Fruit fly (Drosophila melanogaster) whole organism, embryonic: Measurements from ENCODE around the gene CG10993.

Experiments used
- Aef1 ChIP-seq: fragments of 200-800 bp; sonication (Bioruptor generic); IDR thresholded peaks from 3 replicates; pipeline ENCODE4 v1.3.6; 2022; ENCODE audit warnings: missing biosample characterization, missing genetic modification characterization
- CG11085 ChIP-seq: fragments of 200-800 bp; sonication (Bioruptor generic); IDR thresholded peaks from 2 replicates; pipeline ENCODE4 v1.3.6; 2022; ENCODE audit warnings: missing biosample characterization, missing genetic modification characterization
- CG13296 ChIP-seq: fragments of 200-800 bp; sonication (Bioruptor generic); optimal IDR thresholded peaks from 3 replicates; lab custom pipeline; 2018; ENCODE audit warnings: missing biosample characterization, mild to moderate bottlenecking, missing genetic modification characterization
- CG16815 ChIP-seq: fragments of 200-800 bp; sonication (Bioruptor generic); optimal IDR thresholded peaks from 3 replicates; lab custom pipeline; 2017; ENCODE audit warnings: missing biosample characterization, mild to moderate bottlenecking, missing genetic modification characterization
- CG17186 ChIP-seq: fragments of 200-800 bp; sonication (Bioruptor generic); optimal IDR thresholded peaks from 3 replicates; lab custom pipeline; 2017; ENCODE audit warnings: missing biosample characterization, missing genetic modification reagents, missing genetic modification characterization
- CG17568 ChIP-seq: fragments of 200-800 bp; sonication (Bioruptor generic); optimal IDR thresholded peaks from 2 replicates; lab custom pipeline; 2018; ENCODE audit warnings: missing biosample characterization, mild to moderate bottlenecking, missing genetic modification characterization, moderate library complexity
- CG18619 ChIP-seq: fragments of 200-800 bp; sonication (Bioruptor generic); optimal IDR thresholded peaks from 3 replicates; lab custom pipeline; 2017; ENCODE audit warnings: missing biosample characterization, mild to moderate bottlenecking, missing genetic modification characterization
- CG30020 ChIP-seq: fragments of 200-800 bp; optimal IDR thresholded peaks from 2 replicates; lab custom pipeline; 2019; ENCODE audit warnings: missing biosample characterization, mild to moderate bottlenecking, missing genetic modification characterization, moderate library complexity
- CG32772 ChIP-seq: fragments of 200-800 bp; sonication (Bioruptor generic); IDR thresholded peaks from 2 replicates; pipeline ENCODE4 v1.3.6; 2022; ENCODE audit warnings: missing biosample characterization, missing genetic modification characterization
- CG3847 ChIP-seq: fragments of 200-800 bp; sonication (Bioruptor generic); IDR thresholded peaks from 2 replicates; pipeline ENCODE4 v1.3.6; 2022; ENCODE audit warnings: missing biosample characterization, missing genetic modification characterization
- CG4617 ChIP-seq: fragments of 200-800 bp; sonication (Bioruptor generic); optimal IDR thresholded peaks from 3 replicates; lab custom pipeline; 2016; ENCODE audit warnings: missing biosample characterization, missing genetic modification characterization, borderline replicate concordance
- CG4854 ChIP-seq: fragments of 200-800 bp; sonication (Bioruptor generic); optimal IDR thresholded peaks from 2 replicates; lab custom pipeline; 2016; ENCODE audit warnings: missing biosample characterization, missing genetic modification characterization, inconsistent platforms
- CG5180 ChIP-seq: fragments of 200-800 bp; sonication (Bioruptor generic); optimal IDR thresholded peaks from 3 replicates; lab custom pipeline; 2017; ENCODE audit warnings: missing biosample characterization, missing genetic modification characterization, mild to moderate bottlenecking, moderate library complexity, missing genetic modification reagents
- CG7928 ChIP-seq: fragments of 200-800 bp; sonication (Bioruptor generic); optimal IDR thresholded peaks from 2 replicates; lab custom pipeline; 2017; ENCODE audit warnings: missing biosample characterization, mild to moderate bottlenecking, missing genetic modification characterization
- CG8359 ChIP-seq: fragments of 200-800 bp; sonication (Bioruptor generic); optimal IDR thresholded peaks from 2 replicates; lab custom pipeline; 2017; ENCODE audit warnings: missing biosample characterization, mild to moderate bottlenecking, missing genetic modification characterization, borderline replicate concordance
- Dip3 ChIP-seq: fragments of 200-800 bp; sonication (Bioruptor generic); optimal IDR thresholded peaks from 3 replicates; lab custom pipeline; 2016; ENCODE audit warnings: missing biosample characterization, missing genetic modification characterization
- Drgx ChIP-seq: fragments of 200-800 bp; sonication (Bioruptor generic); IDR thresholded peaks from 2 replicates; pipeline ENCODE4 v1.3.6; 2022; ENCODE audit warnings: missing biosample characterization, missing genetic modification characterization
- E2f1 ChIP-seq: fragments of 200-800 bp; sonication (Bioruptor generic); IDR thresholded peaks from 2 replicates; pipeline ENCODE4 v1.3.6; 2022; ENCODE audit warnings: missing biosample characterization, missing genetic modification characterization
- Fer2 ChIP-seq: fragments of 200-800 bp; sonication (Bioruptor generic); optimal IDR thresholded peaks from 2 replicates; lab custom pipeline; 2018; ENCODE audit warnings: missing biosample characterization, mild to moderate bottlenecking, missing genetic modification characterization, moderate library complexity
- HHEX ChIP-seq: fragments of 200-800 bp; sonication (Bioruptor generic); optimal IDR thresholded peaks from 3 replicates; lab custom pipeline; 2017; ENCODE audit warnings: missing biosample characterization, mild to moderate bottlenecking, missing genetic modification characterization, missing genetic modification reagents
- Hr51 ChIP-seq, 2 experiments: fragments of 200-800 bp; sonication (Bioruptor generic); optimal IDR thresholded peaks; 2 replicates in 1 of 2; 3 replicates in 1 of 2; lab custom pipeline; 2016 to 2018; ENCODE audit warnings: missing biosample characterization in 2 of 2, missing genetic modification characterization in 2 of 2, mild to moderate bottlenecking in 1 of 2, moderate library complexity in 1 of 2
- Myb ChIP-seq: fragments of 200-800 bp; sonication (Bioruptor generic); optimal IDR thresholded peaks from 2 replicates; lab custom pipeline; 2016; ENCODE audit warnings: missing biosample characterization, missing genetic modification characterization
- NfI ChIP-seq: fragments of 200-800 bp; sonication (Bioruptor generic); optimal IDR thresholded peaks from 3 replicates; lab custom pipeline; 2018; ENCODE audit warnings: missing biosample characterization, mild to moderate bottlenecking, missing genetic modification characterization, moderate library complexity
- Taf1 ChIP-seq: fragments of 200-800 bp; sonication (Bioruptor generic); IDR thresholded peaks from 2 replicates; pipeline ENCODE4 v1.3.6; 2022; ENCODE audit warnings: missing biosample characterization, missing genetic modification characterization
- Trl ChIP-seq, 3 experiments: fragments of >200 bp in 2 of 3; fragments of 200-800 bp in 1 of 3; sonication (Bioruptor generic) in 1 of 3; optimal IDR thresholded peaks; 2 replicates in 1 of 3; 3 replicates in 2 of 3; lab custom pipeline; 2016 to 2017; ENCODE audit warnings: missing biosample characterization in 1 of 3, missing genetic modification characterization in 1 of 3
- cg ChIP-seq: fragments of 200-800 bp; sonication (Bioruptor generic); optimal IDR thresholded peaks from 3 replicates; lab custom pipeline; 2019; ENCODE audit warnings: missing biosample characterization, mild to moderate bottlenecking, missing genetic modification characterization, moderate library complexity
- chif ChIP-seq, 2 experiments: fragments of 200-800 bp; sonication (Bioruptor generic); optimal IDR thresholded peaks; 3 replicates each; lab custom pipeline; 2016; ENCODE audit warnings: missing biosample characterization in 2 of 2, missing genetic modification characterization in 2 of 2
- cwo ChIP-seq: fragments of 200-800 bp; sonication (Bioruptor generic); optimal IDR thresholded peaks from 3 replicates; lab custom pipeline; 2017; ENCODE audit warnings: missing biosample characterization, missing genetic modification characterization, mild to moderate bottlenecking, moderate library complexity, missing genetic modification reagents
- da ChIP-seq: fragments of 200-800 bp; sonication (Bioruptor generic); optimal IDR thresholded peaks from 2 replicates; lab custom pipeline; 2016; ENCODE audit warnings: missing biosample characterization, missing genetic modification characterization
- dimm ChIP-seq: fragments of 200-800 bp; sonication (Bioruptor generic); IDR thresholded peaks from 2 replicates; pipeline ENCODE4 v1.3.6; 2022; ENCODE audit warnings: missing biosample characterization, missing genetic modification characterization
- fd102C ChIP-seq: fragments of 200-800 bp; sonication (Bioruptor generic); optimal IDR thresholded peaks from 2 replicates; lab custom pipeline; 2018; ENCODE audit warnings: missing biosample characterization, mild to moderate bottlenecking, missing genetic modification characterization, moderate library complexity
- fd64A ChIP-seq: fragments of 200-800 bp; sonication (Bioruptor generic); optimal IDR thresholded peaks from 3 replicates; lab custom pipeline; 2018; ENCODE audit warnings: missing biosample characterization, mild to moderate bottlenecking, missing genetic modification characterization
- grau ChIP-seq: fragments of 200-800 bp; optimal IDR thresholded peaks from 3 replicates; lab custom pipeline; 2019; ENCODE audit warnings: missing biosample characterization, mild to moderate bottlenecking, missing genetic modification characterization, moderate library complexity
- hb ChIP-seq: fragments of 200-800 bp; sonication (Bioruptor generic); IDR thresholded peaks from 3 replicates; pipeline ENCODE4 v1.3.6; 2022; ENCODE audit warnings: missing biosample characterization, missing genetic modification characterization; ENCODE audit not compliant: partially characterized antibody
- kah ChIP-seq: fragments of 200-800 bp; sonication (Bioruptor generic); optimal IDR thresholded peaks from 2 replicates; lab custom pipeline; 2018; ENCODE audit warnings: missing biosample characterization, mild to moderate bottlenecking, missing genetic modification characterization
- knrl ChIP-seq: fragments of 200-800 bp; sonication (Bioruptor generic); IDR thresholded peaks from 3 replicates; pipeline ENCODE4 v1.3.6; 2022; ENCODE audit warnings: missing biosample characterization, missing genetic modification characterization; ENCODE audit not compliant: partially characterized antibody
- lov ChIP-seq, 2 experiments: fragments of 200-800 bp in 1 of 2; fragments of >200 bp in 1 of 2; sonication (Bioruptor generic) in 1 of 2; IDR thresholded peaks in 1 of 2; optimal IDR thresholded peaks in 1 of 2; 2 replicates in 1 of 2; 3 replicates in 1 of 2; pipeline versions ENCODE4 v1.3.6 to Lab custom; 2017 to 2022; ENCODE audit warnings: missing biosample characterization in 1 of 2, missing genetic modification characterization in 1 of 2
- pho ChIP-seq: fragments of 200-800 bp; sonication (Bioruptor generic); optimal IDR thresholded peaks from 2 replicates; lab custom pipeline; 2016; ENCODE audit warnings: missing biosample characterization, missing genetic modification characterization
- phol ChIP-seq: fragments of 200-800 bp; sonication (Bioruptor generic); optimal IDR thresholded peaks from 3 replicates; lab custom pipeline; 2018; ENCODE audit warnings: missing biosample characterization, mild to moderate bottlenecking, missing genetic modification characterization, moderate library complexity
- run ChIP-seq: fragments of 200-800 bp; sonication (Bioruptor generic); optimal IDR thresholded peaks from 3 replicates; lab custom pipeline; 2018; ENCODE audit warnings: missing biosample characterization, mild to moderate bottlenecking, missing genetic modification characterization
- sc ChIP-seq, 3 experiments: fragments of >200 bp in 2 of 3; fragments of 200-800 bp in 1 of 3; sonication (Bioruptor generic) in 1 of 3; optimal IDR thresholded peaks; 2 replicates in 2 of 3; 3 replicates in 1 of 3; lab custom pipeline; 2017; ENCODE audit warnings: mild to moderate bottlenecking in 1 of 3, missing biosample characterization in 1 of 3, missing genetic modification characterization in 1 of 3, missing genetic modification reagents in 1 of 3
- scrt ChIP-seq: fragments of 200-800 bp; sonication (Bioruptor generic); optimal IDR thresholded peaks from 2 replicates; lab custom pipeline; 2018; ENCODE audit warnings: missing biosample characterization, mild to moderate bottlenecking, missing genetic modification characterization, moderate library complexity
- sisA ChIP-seq: fragments of 200-800 bp; sonication (Bioruptor generic); IDR thresholded peaks from 2 replicates; pipeline ENCODE4 v1.3.6; 2022; ENCODE audit warnings: missing biosample characterization, missing genetic modification characterization
- tna ChIP-seq: fragments of 200-800 bp; sonication (Bioruptor generic); IDR thresholded peaks from 2 replicates; pipeline ENCODE4 v1.3.6; 2022; ENCODE audit warnings: missing biosample characterization, missing genetic modification characterization; ENCODE audit not compliant: partially characterized antibody
- ttk ChIP-seq: fragments of 200-800 bp; sonication (Bioruptor generic); IDR thresholded peaks from 2 replicates; pipeline ENCODE4 v2.1.2; 2022; ENCODE audit warnings: missing biosample characterization, missing genetic modification characterization
- vnd ChIP-seq: fragments of 200-800 bp; sonication (Bioruptor generic); IDR thresholded peaks from 3 replicates; pipeline ENCODE4 v1.3.6; 2022; ENCODE audit warnings: missing biosample characterization, missing genetic modification characterization; ENCODE audit not compliant: partially characterized antibody
- zfh2 ChIP-seq: fragments of 200-800 bp; sonication (Bioruptor generic); optimal IDR thresholded peaks from 2 replicates; lab custom pipeline; 2016; ENCODE audit warnings: missing biosample characterization, missing genetic modification characterization

The CG10993 gene

dm6 chrX:13815526-13816173 lies 24.7 kb upstream of the CG10993 start (continued):
- TF ChIP-seq CG17568 (no peak), CG4854 (no peak), cwo (peak; percentile 42), CG18619 (GFP tag; lab: Kevin White, UChicago) (peak; percentile 56), Aef1 (no peak; the same call in 2 of the 3 replicates), vnd (no peak), Fer2 (no peak), Myb (GFP tag; lab: Kevin White, UChicago) (no peak), E2f1 (GFP tag; lab: Robert Waterston, UW) (no peak), Trl (optimal IDR thresholded peaks at IDR 0.05; lab: Kevin White, UChicago) (no peak), Trl (GFP tag; optimal IDR thresholded peaks at IDR 0.05; lab: Kevin White, UChicago) (peak; percentile 44), CG16815 (GFP tag; lab: Kevin White, UChicago) (peak; percentile 30), knrl (GFP tag; lab: Robert Waterston, UW) (no peak), run (tag; lab: Kevin White, UChicago) (peak; percentile 42), fd64A (GFP tag; lab: Kevin White, UChicago) (no peak), CG7928 (GFP tag; lab: Kevin White, UChicago) (no peak), Dip3 (GFP tag; lab: Kevin White, UChicago) (peak; percentile 14), grau (tag; lab: Kevin White, UChicago) (peak; percentile 91), CG3847 (GFP tag; lab: Robert Waterston, UW) (peak; percentile 65), Drgx (peak; percentile 75), CG32772 (GFP tag; lab: Robert Waterston, UW) (peak; percentile 31; the same call in 1 of the 2 replicates), NfI (GFP tag; lab: Kevin White, UChicago) (peak; percentile 54), sisA (GFP tag; lab: Robert Waterston, UW) (peak; percentile 51), phol (tag; lab: Kevin White, UChicago) (peak; percentile 71), CG17186 (no peak), CG13296 (GFP tag; lab: Kevin White, UChicago) (peak; percentile 53), CG4617 (GFP tag; lab: Kevin White, UChicago) (no peak), cg (GFP tag; lab: Kevin White, UChicago) (no peak), hb (GFP tag; lab: Robert Waterston, UW) (no peak), dimm (no peak), da (GFP tag; lab: Kevin White, UChicago) (no peak), CG8359 (GFP tag; lab: Kevin White, UChicago) (peak; percentile 7), chif (GFP tag; optimal IDR thresholded peaks at IDR 0.05; lab: Kevin White, UChicago) (peak in 1 of 2 experiments; percentile 36), CG5180 (GFP tag; lab: Kevin White, UChicago) (peak; percentile 49), scrt (peak; percentile 20), sc (optimal IDR thresholded peaks at IDR 0.05; lab: Kevin White, UChicago) (no peak), sc (GFP tag; optimal IDR thresholded peaks at IDR 0.05; lab: Kevin White, UChicago) (peak; percentile 29), fd102C (GFP tag; lab: Kevin White, UChicago) (no peak), ttk (no peak), kah (GFP tag; lab: Kevin White, UChicago) (peak; percentile 20), lov (optimal IDR thresholded peaks at IDR 0.05; lab: Kevin White, UChicago) (no peak), lov (GFP tag; IDR thresholded peaks at IDR 0.05; lab: Robert Waterston, UW) (no peak), HHEX (GFP tag; lab: Kevin White, UChicago) (peak; percentile 32), Taf1 (GFP tag; lab: Robert Waterston, UW) (no peak), pho (GFP tag; lab: Kevin White, UChicago) (no peak), Hr51 (GFP tag; optimal IDR thresholded peaks at IDR 0.05; lab: Kevin White, UChicago) (peak in 1 of 2 experiments; percentile 81), tna (GFP tag; lab: Robert Waterston, UW) (no peak), CG30020 (tag; lab: Kevin White, UChicago) (peak; percentile 1), zfh2 (GFP tag; lab: Kevin White, UChicago) (peak; percentile 28), CG11085 (no peak)
